Fruit fly (Drosophila melanogaster): ENCODE data around the gene CG33159.
A peak's percentile ranks its signal among the peaks of the same experiment; 100 is the strongest.

CG33159 gene

dm6 chr3L:3222643-3223389 lies 18.6 kb upstream of the CG33159 start, which contains the start of the genes RpL28 and eIF1 (continued):
- TF ChIP-seq E2f1 (GFP tag; IDR thresholded peaks at IDR 0.05) (peak; percentile 70), lilli (GFP tag; optimal IDR thresholded peaks at IDR 0.05) (peak; percentile 91), Xrp1 (GFP tag; IDR thresholded peaks at IDR 0.05) (peak; percentile 39; the same call in 1 of the 2 replicates), gcm2 (GFP tag; optimal IDR thresholded peaks at IDR 0.05) (peak; percentile 90), CG9797 (GFP tag; optimal IDR thresholded peaks at IDR 0.05) (peak; percentile 71), CG6765 (GFP tag; optimal IDR thresholded peaks at IDR 0.05) (peak; percentile 95), chif (GFP tag; optimal IDR thresholded peaks at IDR 0.05) (peak; percentile 84 to 91), CG8281 (tag; optimal IDR thresholded peaks at IDR 0.05) (peak; percentile 75), Dad (GFP tag; optimal IDR thresholded peaks at IDR 0.05) (peak; percentile 88), org-1 (GFP tag; optimal IDR thresholded peaks at IDR 0.05) (peak; percentile 86), en (GFP tag; optimal IDR thresholded peaks at IDR 0.05) (peak; percentile 76), knrl (GFP tag; IDR thresholded peaks at IDR 0.05; ENCODE audit: partially characterized antibody) (peak; percentile 82), dm (GFP tag; optimal IDR thresholded peaks at IDR 0.05) (peak; percentile 96), CG15479 (GFP tag; optimal IDR thresholded peaks at IDR 0.05) (peak; percentile 49), Ptx1 (GFP tag; IDR thresholded peaks at IDR 0.05) (peak; percentile 86), CG31441 (GFP tag; IDR thresholded peaks at IDR 0.05) (peak; percentile 89), Blimp-1 (GFP tag; optimal IDR thresholded peaks at IDR 0.05) (peak; percentile 69), D19A (tag; optimal IDR thresholded peaks at IDR 0.05) (peak; percentile 59), Atf6 (GFP tag; IDR thresholded peaks at IDR 0.05) (peak; percentile 76), CG14710 (tag; optimal IDR thresholded peaks at IDR 0.05) (peak; percentile 95), fd3F (GFP tag; optimal IDR thresholded peaks at IDR 0.05) (peak; percentile 87), Lpt (GFP tag; optimal IDR thresholded peaks at IDR 0.05) (no peak), pnt (GFP tag; optimal IDR thresholded peaks at IDR 0.05) (peak; percentile 49), CG6272 (GFP tag; IDR thresholded peaks at IDR 0.05) (peak; percentile 76), HmgD (GFP tag; optimal IDR thresholded peaks at IDR 0.05) (peak; percentile 87), Hmr (GFP tag; optimal IDR thresholded peaks at IDR 0.05) (peak; percentile 96), oc (tag; optimal IDR thresholded peaks at IDR 0.05) (no peak), CG43689 (GFP tag; IDR thresholded peaks at IDR 0.05) (peak; percentile 83), esg (GFP tag; conservative IDR thresholded peaks at IDR 0.05) (peak; percentile 66), nmo (GFP tag; optimal IDR thresholded peaks at IDR 0.05) (peak; percentile 90), CG7963 (GFP tag; IDR thresholded peaks at IDR 0.05; ENCODE audit: partially characterized antibody) (peak; percentile 45; the same call in 1 of the 3 replicates), CG14860 (GFP tag; IDR thresholded peaks at IDR 0.05; ENCODE audit: partially characterized antibody) (peak; percentile 60; the same call in 2 of the 3 replicates), CG2678 (tag; optimal IDR thresholded peaks at IDR 0.05) (peak; percentile 83), slp2 (GFP tag; optimal IDR thresholded peaks at IDR 0.05) (peak; percentile 89), Abd-B (GFP tag; optimal IDR thresholded peaks at IDR 0.05) (peak; percentile 73), Vsx1 (GFP tag; optimal IDR thresholded peaks at IDR 0.05) (peak; percentile 92), odd (GFP tag; optimal IDR thresholded peaks at IDR 0.05) (peak; percentile 95), Eip74EF (GFP tag; optimal IDR thresholded peaks at IDR 0.05) (peak in 1 of 2 experiments; percentile 44), H15 (GFP tag; IDR thresholded peaks at IDR 0.05) (peak; percentile 79), CG14014 (GFP tag; IDR thresholded peaks at IDR 0.05) (peak; percentile 73), bab2 (GFP tag; optimal IDR thresholded peaks at IDR 0.05) (peak; percentile 78), kay (GFP tag; optimal IDR thresholded peaks at IDR 0.05) (peak; percentile 61), otp (GFP tag; IDR thresholded peaks at IDR 0.05) (peak; percentile 94), CG6254 (GFP tag; optimal IDR thresholded peaks at IDR 0.05) (peak; percentile 76), CG7987 (GFP tag; optimal IDR thresholded peaks at IDR 0.05) (peak; percentile 98), CG31365 (tag; optimal IDR thresholded peaks at IDR 0.05) (peak; percentile 83), stwl (tag; optimal IDR thresholded peaks at IDR 0.05) (peak; percentile 60), CG9437 (GFP tag; optimal IDR thresholded peaks at IDR 0.05) (peak; percentile 86)
